Worm (Caenorhabditis elegans) whole organism, late embryonic: Measurements from ENCODE around the gene atf-7.

Experiments
- dve-1 ChIP-seq: sonication (generic microtip); optimal IDR thresholded peaks from 2 replicates; lab custom pipeline; 2017; ENCODE audit warnings: antibody characterized with exemption, mild to moderate bottlenecking, missing genetic modification characterization, missing compliant biosample characterization
- ets-4 ChIP-seq: sonication (generic microtip); optimal IDR thresholded peaks from 2 replicates; lab custom pipeline; 2016; ENCODE audit warnings: missing genetic modification characterization, missing compliant biosample characterization
- fkh-10 ChIP-seq: fragments of 150-350 bp; optimal IDR thresholded peaks from 2 replicates; lab custom pipeline; 2014; ENCODE audit warnings: missing biosample characterization, missing genetic modification reagents, missing genetic modification characterization
- hlh-30 ChIP-seq: sonication (generic microtip); optimal IDR thresholded peaks from 2 replicates; lab custom pipeline; 2017; ENCODE audit warnings: antibody characterized with exemption, missing genetic modification characterization, missing compliant biosample characterization; ENCODE audit not compliant: insufficient read depth
- hlh-8 ChIP-seq: sonication (generic microtip); optimal IDR thresholded peaks from 2 replicates; lab custom pipeline; 2016; ENCODE audit warnings: missing genotype, missing genetic modification characterization, missing compliant biosample characterization
- pag-3 ChIP-seq: sonication (generic microtip); optimal IDR thresholded peaks from 2 replicates; lab custom pipeline; 2016; ENCODE audit warnings: missing compliant biosample characterization, missing genetic modification characterization, borderline replicate concordance
- syd-9 ChIP-seq: sonication (generic microtip); optimal IDR thresholded peaks from 2 replicates; lab custom pipeline; 2016; ENCODE audit warnings: mild to moderate bottlenecking, missing genetic modification characterization, moderate library complexity, missing compliant biosample characterization
- tbx-2 ChIP-seq: sonication (generic microtip); optimal IDR thresholded peaks from 2 replicates; lab custom pipeline; 2016; ENCODE audit warnings: missing genetic modification characterization, missing compliant biosample characterization
- unc-55 ChIP-seq: sonication (generic microtip); optimal IDR thresholded peaks from 2 replicates; lab custom pipeline; 2017; ENCODE audit warnings: missing biosample characterization, missing genetic modification reagents, missing genetic modification characterization

ce11 chrIII:4520057-4520456, 21.2 kb upstream of the atf-7 start, which contains the start of gene cdh-4:
- TF ChIP-seq hlh-30 (tag; lab: Kevin White, UChicago): no peak
- no peak for TF ChIP-seq fkh-10 (GFP tag; lab: Kevin White, UChicago)
- TF ChIP-seq hlh-8 (tag; lab: Kevin White, UChicago): no peak
- no peak for TF ChIP-seq syd-9 (tag; lab: Kevin White, UChicago)
- no peak for TF ChIP-seq ets-4 (tag; lab: Kevin White, UChicago)
- no peak for TF ChIP-seq tbx-2 (tag; lab: Kevin White, UChicago)
- TF ChIP-seq dve-1: no peak
- TF ChIP-seq pag-3: no peak
- TF ChIP-seq unc-55 (GFP tag; lab: Kevin White, UChicago): no peak
